Fruit fly (Drosophila melanogaster) whole organism: Measurements from ENCODE around the gene Vha68-2.

ENCODE experiments used
- Dll ChIP-seq: fragments of >200 bp; optimal IDR thresholded peaks from 2 replicates; lab custom pipeline; 2017
- psq ChIP-seq: fragments of >200 bp; optimal IDR thresholded peaks from 2 replicates; lab custom pipeline; 2017
- usp ChIP-seq: fragments of >200 bp; optimal IDR thresholded peaks from 2 replicates; lab custom pipeline; 2017; ENCODE audit warnings: missing biosample characterization, missing genetic modification characterization, mixed read lengths

- TF ChIP-seq psq (lab: Kevin White, UChicago) (no peak), usp (GFP tag; lab: Kevin White, UChicago) (no peak), Dll (lab: Kevin White, UChicago) (no peak)
Observed at dm6 chr2L:12978486-12978885, 4.4 kb downstream of the Vha68-2 start, which contains the start of gene Vha68-3.
